Worm (Caenorhabditis elegans) whole organism, L4/young adult: ENCODE measurements around the gene F42H10.2.

Experiments
- W03F9.2 ChIP-seq: fragments of 150-350 bp; optimal IDR thresholded peaks from 2 replicates; lab custom pipeline; 2014; ENCODE audit warnings: missing biosample characterization, missing genetic modification characterization
- him-1 ChIP-seq: sonication (generic microtip); optimal IDR thresholded peaks from 2 replicates; lab custom pipeline; 2016; ENCODE audit warnings: missing genotype, missing genetic modification reagents, missing genetic modification characterization, missing compliant biosample characterization

- TF ChIP-seq him-1 (tag; lab: Kevin White, UChicago): no peak
- TF ChIP-seq W03F9.2 (tag; lab: Kevin White, UChicago): no peak
Measured at ce11 chrIII:8466735-8467134, 23.7 kb upstream of the F42H10.2 start, which contains the start of gene mig-39.
